Fruit fly (Drosophila melanogaster) whole organism, embryonic: ENCODE results near the gene unc-119.

Experiments used
- CG10267 ChIP-seq: fragments of 200-800 bp; sonication (Bioruptor generic); optimal IDR thresholded peaks from 2 replicates; lab custom pipeline; 2018; ENCODE audit warnings: missing biosample characterization, mild to moderate bottlenecking, missing genetic modification characterization, moderate library complexity
- CG10979 ChIP-seq: fragments of 200-800 bp; sonication (Bioruptor generic); optimal IDR thresholded peaks from 2 replicates; lab custom pipeline; 2018; ENCODE audit warnings: missing biosample characterization, mild to moderate bottlenecking, missing genetic modification characterization, moderate library complexity
- CG12236 ChIP-seq: fragments of 200-800 bp; sonication (Bioruptor generic); optimal IDR thresholded peaks from 2 replicates; lab custom pipeline; 2016; ENCODE audit warnings: missing biosample characterization, missing genetic modification characterization
- CG14014 ChIP-seq: fragments of 200-800 bp; sonication (Bioruptor generic); IDR thresholded peaks from 2 replicates; pipeline ENCODE4 v1.3.6; 2022; ENCODE audit warnings: missing biosample characterization, missing genetic modification characterization
- CG15479 ChIP-seq: fragments of 200-800 bp; sonication (Bioruptor generic); optimal IDR thresholded peaks from 3 replicates; lab custom pipeline; 2019; ENCODE audit warnings: missing biosample characterization, mild to moderate bottlenecking, missing genetic modification characterization, moderate library complexity
- CG15696 ChIP-seq: fragments of 200-800 bp; sonication (Bioruptor generic); optimal IDR thresholded peaks from 2 replicates; lab custom pipeline; 2019; ENCODE audit warnings: missing biosample characterization, mild to moderate bottlenecking, missing genetic modification characterization, moderate library complexity
- CG17385 ChIP-seq: fragments of 200-800 bp; sonication (Bioruptor generic); optimal IDR thresholded peaks from 3 replicates; lab custom pipeline; 2018; ENCODE audit warnings: missing biosample characterization, mild to moderate bottlenecking, missing genetic modification characterization
- CG17829 ChIP-seq: fragments of 200-800 bp; optimal IDR thresholded peaks from 2 replicates; lab custom pipeline; 2019; ENCODE audit warnings: missing biosample characterization, mild to moderate bottlenecking, missing genetic modification characterization, moderate library complexity
- CG1792 ChIP-seq: fragments of 200-800 bp; sonication (Bioruptor generic); optimal IDR thresholded peaks from 2 replicates; lab custom pipeline; 2016; ENCODE audit warnings: missing biosample characterization, missing genetic modification characterization
- CG18764 ChIP-seq: fragments of 200-800 bp; sonication (Bioruptor generic); optimal IDR thresholded peaks from 3 replicates; lab custom pipeline; 2016; ENCODE audit warnings: missing biosample characterization, missing genetic modification characterization
- CG3065 ChIP-seq: fragments of 200-800 bp; sonication (Bioruptor generic); optimal IDR thresholded peaks from 2 replicates; lab custom pipeline; 2016; ENCODE audit warnings: missing biosample characterization, missing genetic modification characterization
- CG31224 ChIP-seq: fragments of 200-800 bp; sonication (Bioruptor generic); IDR thresholded peaks from 2 replicates; pipeline ENCODE4 v1.3.6; 2022; ENCODE audit warnings: missing biosample characterization, missing genetic modification characterization
- CG34376 ChIP-seq: fragments of 200-800 bp; sonication (Bioruptor generic); optimal IDR thresholded peaks from 2 replicates; lab custom pipeline; 2018; ENCODE audit warnings: missing biosample characterization, mild to moderate bottlenecking, missing genetic modification characterization
- CG7271 ChIP-seq: fragments of 200-800 bp; sonication (Bioruptor generic); optimal IDR thresholded peaks from 2 replicates; lab custom pipeline; 2018; ENCODE audit warnings: missing biosample characterization, mild to moderate bottlenecking, missing genetic modification characterization, moderate library complexity
- CG8281 ChIP-seq: fragments of 200-800 bp; sonication (Bioruptor generic); optimal IDR thresholded peaks from 2 replicates; lab custom pipeline; 2018; ENCODE audit warnings: missing biosample characterization, mild to moderate bottlenecking, missing genetic modification characterization, moderate library complexity
- Fer3 ChIP-seq: fragments of 200-800 bp; sonication (Bioruptor generic); optimal IDR thresholded peaks from 2 replicates; lab custom pipeline; 2018; ENCODE audit warnings: missing biosample characterization, mild to moderate bottlenecking, missing genetic modification characterization, moderate library complexity
- MESR4 ChIP-seq: fragments of 200-800 bp; sonication (Bioruptor generic); optimal IDR thresholded peaks from 2 replicates; lab custom pipeline; 2018; ENCODE audit warnings: missing biosample characterization, mild to moderate bottlenecking, missing genetic modification characterization, moderate library complexity
- Mad ChIP-seq: fragments of 200-800 bp; sonication (Bioruptor generic); optimal IDR thresholded peaks from 2 replicates; lab custom pipeline; 2016; ENCODE audit warnings: missing biosample characterization, missing genetic modification characterization
- Med ChIP-seq: fragments of 200-800 bp; sonication (Bioruptor generic); peaks from one replicate; lab custom pipeline; 2016; ENCODE audit warnings: missing biosample characterization, missing genetic modification characterization, mild to moderate bottlenecking, inconsistent platforms, moderate library complexity
- NfI ChIP-seq: fragments of 200-800 bp; sonication (Bioruptor generic); optimal IDR thresholded peaks from 3 replicates; lab custom pipeline; 2018; ENCODE audit warnings: missing biosample characterization, mild to moderate bottlenecking, missing genetic modification characterization, moderate library complexity
- abd-A ChIP-seq: fragments of 200-800 bp; sonication (Bioruptor generic); optimal IDR thresholded peaks from 3 replicates; lab custom pipeline; 2019; ENCODE audit warnings: missing biosample characterization, mild to moderate bottlenecking, missing genetic modification characterization, moderate library complexity
- bab2 ChIP-seq: fragments of 200-800 bp; sonication (Bioruptor generic); optimal IDR thresholded peaks from 2 replicates; lab custom pipeline; 2016; ENCODE audit warnings: missing biosample characterization, missing genetic modification characterization
- btn ChIP-seq: fragments of 200-800 bp; sonication (Bioruptor generic); optimal IDR thresholded peaks from 2 replicates; lab custom pipeline; 2016; ENCODE audit warnings: missing biosample characterization, missing genetic modification characterization
- cad ChIP-seq: fragments of >200 bp; optimal IDR thresholded peaks from 2 replicates; lab custom pipeline; 2017; ENCODE audit warnings: missing biosample characterization, missing genetic modification characterization
- dmrt99B ChIP-seq: fragments of 200-800 bp; sonication (Bioruptor generic); optimal IDR thresholded peaks from 2 replicates; lab custom pipeline; 2018; ENCODE audit warnings: missing biosample characterization, mild to moderate bottlenecking, missing genetic modification characterization, moderate library complexity
- kay ChIP-seq: fragments of 200-800 bp; sonication (Bioruptor generic); optimal IDR thresholded peaks from 2 replicates; lab custom pipeline; 2016; ENCODE audit warnings: missing biosample characterization, missing genetic modification characterization
- onecut ChIP-seq: fragments of 200-800 bp; sonication (Bioruptor generic); IDR thresholded peaks from 2 replicates; pipeline ENCODE4 v1.3.6; 2022; ENCODE audit warnings: missing biosample characterization, missing genetic modification characterization
- otp ChIP-seq: fragments of 200-800 bp; sonication (Bioruptor generic); IDR thresholded peaks from 3 replicates; pipeline ENCODE4, ENCODE4 v1.3.6; 2022; ENCODE audit warnings: missing biosample characterization, missing genetic modification characterization
- peb ChIP-seq: fragments of 200-800 bp; sonication (Bioruptor generic); IDR thresholded peaks from 2 replicates; pipeline ENCODE4 v1.3.6; 2022; ENCODE audit warnings: missing biosample characterization, missing genetic modification characterization
- pfk ChIP-seq: fragments of 200-800 bp; sonication (Bioruptor generic); optimal IDR thresholded peaks from 2 replicates; lab custom pipeline; 2018; ENCODE audit warnings: missing biosample characterization, mild to moderate bottlenecking, missing genetic modification characterization, moderate library complexity
- pnt ChIP-seq: fragments of 200-800 bp; sonication (Bioruptor generic); optimal IDR thresholded peaks from 3 replicates; lab custom pipeline; 2016; ENCODE audit warnings: missing biosample characterization, missing genetic modification characterization
- row ChIP-seq: fragments of 200-800 bp; sonication (Bioruptor generic); IDR thresholded peaks from 3 replicates; pipeline ENCODE4 v1.3.6; 2022; ENCODE audit warnings: missing biosample characterization, missing genetic modification characterization
- shn ChIP-seq: fragments of 200-800 bp; sonication (Bioruptor generic); optimal IDR thresholded peaks from 3 replicates; lab custom pipeline; 2016; ENCODE audit warnings: missing biosample characterization, missing genetic modification characterization
- slp2 ChIP-seq: fragments of 200-800 bp; sonication (Bioruptor generic); optimal IDR thresholded peaks from 2 replicates; lab custom pipeline; 2016; ENCODE audit warnings: missing biosample characterization, missing genetic modification characterization
- tgo ChIP-seq: fragments of 200-800 bp; sonication (Bioruptor generic); IDR thresholded peaks from 3 replicates; pipeline ENCODE4 v1.3.6; 2022; ENCODE audit warnings: missing biosample characterization, missing genetic modification characterization
- tll ChIP-seq, 2 experiments: fragments of 200-800 bp in 1 of 2; fragments of >200 bp in 1 of 2; sonication (Bioruptor generic) in 1 of 2; optimal IDR thresholded peaks; 2 replicates each; lab custom pipeline; 2017 to 2019; ENCODE audit warnings: missing biosample characterization in 2 of 2, missing genetic modification characterization in 2 of 2, mild to moderate bottlenecking in 1 of 2, moderate library complexity in 1 of 2
- zen ChIP-seq: fragments of 200-800 bp; sonication (Bioruptor generic); optimal IDR thresholded peaks from 3 replicates; lab custom pipeline; 2018; ENCODE audit warnings: missing biosample characterization, mild to moderate bottlenecking, missing genetic modification characterization, moderate library complexity

Gene unc-119

DNA sequence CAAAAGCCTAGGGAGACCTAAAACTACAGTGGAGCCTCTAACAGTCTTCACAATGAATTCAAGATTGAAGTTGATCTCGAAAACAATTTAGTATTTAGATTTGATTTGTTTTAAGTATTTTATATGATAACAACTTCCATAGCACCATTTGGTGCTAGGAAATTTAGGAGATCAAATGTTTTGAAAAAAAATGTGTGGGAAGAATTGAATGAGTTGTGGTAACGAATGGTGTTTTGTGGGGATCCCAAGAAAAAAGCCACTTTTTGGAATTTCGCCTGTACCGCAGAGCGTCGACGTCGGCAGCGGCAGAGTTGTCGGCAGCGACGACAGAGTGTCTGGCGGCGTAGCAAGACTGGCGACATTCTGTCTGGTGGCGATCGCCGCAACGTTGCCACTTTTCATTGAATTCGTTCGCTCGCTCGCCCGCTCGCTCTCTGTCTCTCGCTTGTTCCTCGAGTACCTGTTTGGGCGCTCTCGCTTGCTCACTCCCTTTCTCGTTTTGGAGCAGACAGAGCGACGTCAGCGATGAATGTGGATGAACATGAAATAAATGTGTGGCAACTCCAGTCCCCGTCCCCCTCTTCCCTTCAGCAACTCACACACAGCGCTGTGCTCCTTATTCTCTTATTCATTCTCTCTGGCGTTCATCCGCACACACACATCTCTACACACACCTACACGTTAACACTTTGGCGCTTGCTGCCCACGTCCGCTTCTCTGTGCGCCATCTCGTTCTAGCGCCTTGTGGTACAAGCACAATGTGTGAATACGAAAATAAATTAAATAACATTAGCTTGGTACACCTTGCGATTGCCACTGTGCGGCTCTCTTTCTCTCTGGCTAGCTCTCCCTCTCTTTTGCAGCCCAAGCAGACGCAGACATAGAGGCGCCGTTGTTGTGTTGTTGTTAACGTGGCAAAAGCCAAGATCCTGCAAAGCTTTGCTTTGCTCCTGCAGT is 8.6 kb upstream of the unc-119 start (continued):
- TF ChIP-seq Fer3: peak; percentile 47
- no peak for TF ChIP-seq CG1792 (GFP tag; lab: Kevin White, UChicago)
- peak; percentile 21 for TF ChIP-seq slp2 (GFP tag; lab: Kevin White, UChicago)
- no peak for TF ChIP-seq MESR4 (GFP tag; lab: Kevin White, UChicago)
- no peak for TF ChIP-seq CG17385 (GFP tag; lab: Kevin White, UChicago)
- TF ChIP-seq CG10267 (tag; lab: Kevin White, UChicago): peak; percentile 15
- TF ChIP-seq CG18764 (GFP tag; lab: Kevin White, UChicago): no peak
- TF ChIP-seq CG15696 (tag; lab: Kevin White, UChicago): peak; percentile 12
- peak; percentile 72 for TF ChIP-seq dmrt99B
- no peak for TF ChIP-seq btn (GFP tag; lab: Kevin White, UChicago)
- peak; percentile 26 for TF ChIP-seq CG17829 (tag; lab: Kevin White, UChicago)
- peak; percentile 52 for TF ChIP-seq kay (GFP tag; lab: Kevin White, UChicago)
- no peak for TF ChIP-seq CG3065
- peak; percentile 94 for TF ChIP-seq shn (GFP tag; lab: Kevin White, UChicago)
- peak; percentile 41; the same call in 1 of the 2 replicates for TF ChIP-seq CG14014 (GFP tag; lab: Robert Waterston, UW)
- peak; percentile 42 for TF ChIP-seq CG10979 (tag; lab: Kevin White, UChicago)
- TF ChIP-seq onecut (GFP tag; lab: Robert Waterston, UW): peak; percentile 47; the same call in 1 of the 2 replicates
- peak; percentile 62 for TF ChIP-seq row (GFP tag; lab: Robert Waterston, UW)
- TF ChIP-seq CG12236 (GFP tag; lab: Kevin White, UChicago): peak; percentile 74
- TF ChIP-seq pfk (GFP tag; lab: Kevin White, UChicago): no peak
- TF ChIP-seq CG34376 (GFP tag; lab: Kevin White, UChicago): no peak
- no peak for TF ChIP-seq pnt (GFP tag; lab: Kevin White, UChicago)
- TF ChIP-seq tgo: peak; percentile 36; the same call in 1 of the 3 replicates
- TF ChIP-seq bab2 (GFP tag; lab: Kevin White, UChicago): peak; percentile 13
- peak; percentile 43 for TF ChIP-seq NfI (GFP tag; lab: Kevin White, UChicago)
- TF ChIP-seq CG8281: peak; percentile 7
- no peak for TF ChIP-seq peb (GFP tag; lab: Robert Waterston, UW)
- 0 out of 3 replicates have a peak, but pooled peaks have one; percentile 24 for TF ChIP-seq otp (GFP tag; lab: Robert Waterston, UW)
- no peak for TF ChIP-seq CG31224 (GFP tag; lab: Robert Waterston, UW)

DNA sequence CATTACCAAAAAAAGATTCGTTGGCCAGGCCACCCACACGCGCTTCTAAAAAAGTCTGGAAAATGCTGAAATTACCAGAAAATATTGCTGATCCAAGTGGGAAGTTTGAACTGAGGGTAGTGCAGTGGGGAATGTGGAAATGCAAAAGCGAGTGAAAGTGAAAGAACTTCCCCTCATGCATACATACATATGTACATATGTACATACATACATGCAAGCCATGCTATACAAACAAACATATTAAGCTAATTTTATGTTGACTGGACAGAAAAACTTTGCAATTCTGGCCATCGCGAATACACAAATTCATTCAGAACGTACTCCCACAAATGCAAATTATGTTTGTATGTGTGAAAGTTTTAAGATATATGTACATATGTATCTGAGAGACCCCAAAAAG is 7.2 kb upstream of the unc-119 start:
- no peak for TF ChIP-seq abd-A (tag; lab: Kevin White, UChicago)
- TF ChIP-seq Med (GFP tag; lab: Kevin White, UChicago): peak; percentile 54
- TF ChIP-seq, all 482 proteins: peak for 1

DNA sequence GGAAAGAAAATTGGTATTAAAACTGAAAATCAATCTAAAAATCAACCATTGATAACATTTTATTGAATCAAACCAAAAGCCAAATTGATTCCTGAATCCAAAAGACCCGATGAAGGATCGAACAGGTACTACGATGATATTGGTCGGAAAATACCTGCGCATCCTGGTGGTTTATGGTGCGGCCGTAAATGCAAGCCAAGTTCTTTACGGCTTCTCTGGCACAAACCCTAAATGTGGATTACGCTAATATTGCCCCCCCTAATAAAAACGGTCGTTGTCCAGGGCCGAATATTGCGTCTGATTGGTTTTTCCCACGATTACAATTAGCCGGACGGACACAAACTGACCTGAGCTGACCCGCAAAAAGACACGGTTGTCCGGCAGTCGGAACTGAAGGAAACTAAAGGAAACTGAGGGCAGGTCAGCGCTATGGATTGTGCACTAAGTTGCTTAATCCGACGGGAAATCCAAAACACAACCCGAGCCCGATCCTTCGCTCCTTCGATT is 5.7 kb upstream of the unc-119 start:
- TF ChIP-seq CG15479 (GFP tag; lab: Kevin White, UChicago) (peak; percentile 70), Mad (GFP tag; lab: Kevin White, UChicago) (no peak), cad (GFP tag; lab: Kevin White, UChicago) (peak; percentile 97), zen (tag; lab: Kevin White, UChicago) (peak; percentile 56), tll (GFP tag; optimal IDR thresholded peaks at IDR 0.05; lab: Kevin White, UChicago) (peak in 1 of 2 experiments; percentile 85), CG7271 (tag; lab: Kevin White, UChicago) (peak; percentile 76)
